Fruit fly (Drosophila melanogaster): ENCODE results near the gene Pdk1.

DNA sequence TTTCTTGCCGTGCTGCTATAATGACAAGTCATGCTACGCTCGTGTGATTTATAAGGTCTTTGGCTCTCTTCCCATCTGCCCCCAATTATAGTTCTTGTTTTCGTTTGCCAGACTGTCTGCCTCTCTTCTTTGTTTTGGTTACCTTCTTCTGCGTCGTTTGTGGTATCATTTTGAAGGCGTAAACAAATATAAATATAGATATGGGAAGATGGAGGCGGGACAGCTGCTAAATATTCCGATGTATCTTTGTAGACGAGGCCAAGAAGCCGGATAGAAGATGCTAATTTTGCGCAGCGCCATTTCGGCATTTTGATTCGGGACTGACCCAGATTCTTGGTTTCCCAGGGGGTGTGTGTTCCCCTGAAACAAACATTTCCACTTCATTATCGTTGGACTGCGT lies 9.9 kb upstream of the Pdk1 start:
- no peak for TF ChIP-seq Fer3 (tag; optimal IDR thresholded peaks at IDR 0.05)
- no peak for TF ChIP-seq ftz-f1 (GFP tag; optimal IDR thresholded peaks at IDR 0.05)
- TF ChIP-seq CG16813 (GFP tag; IDR thresholded peaks at IDR 0.05; ENCODE audit: partially characterized antibody): no peak
- no peak for TF ChIP-seq CG6813 (GFP tag; optimal IDR thresholded peaks at IDR 0.05)
- no peak for TF ChIP-seq dati (GFP tag; IDR thresholded peaks at IDR 0.05)
- no peak for TF ChIP-seq maf-S (GFP tag; optimal IDR thresholded peaks at IDR 0.05)
- no peak for TF ChIP-seq kah (GFP tag; optimal IDR thresholded peaks at IDR 0.05)
- no peak for TF ChIP-seq Optix (GFP tag; IDR thresholded peaks at IDR 0.05)
- no peak for TF ChIP-seq sna (GFP tag; IDR thresholded peaks at IDR 0.05; ENCODE audit: partially characterized antibody)
- no peak for TF ChIP-seq CG8924 (tag; optimal IDR thresholded peaks at IDR 0.05)
- no peak for TF ChIP-seq aop (GFP tag; IDR thresholded peaks at IDR 0.05)
- no peak for TF ChIP-seq TFAM (GFP tag; optimal IDR thresholded peaks at IDR 0.05)
- no peak for TF ChIP-seq CG16779 (GFP tag; IDR thresholded peaks at IDR 0.05)

Measured in whole organism, embryonic.